Fruit fly (Drosophila melanogaster): ENCODE measurements around the gene mad2.

dm6 chr3L:5779476-5780401 lies 33.2 kb downstream of the mad2 start, which contains the start of the genes Myt1, PGRP-LD and Pmi:
- TF ChIP-seq h (optimal IDR thresholded peaks at IDR 0.05) (no peak), ttk (optimal IDR thresholded peaks at IDR 0.05) (no peak), psq (optimal IDR thresholded peaks at IDR 0.05) (no peak), Sin3A (optimal IDR thresholded peaks at IDR 0.05) (no peak)

Measured in Kc167 (cell line).